Worm (Caenorhabditis elegans) whole organism, L2 larva: ENCODE results near the gene tag-65.

ENCODE experiments used
- C34F6.9 ChIP-seq: fragments of 150-350 bp; optimal IDR thresholded peaks from 2 replicates; lab custom pipeline; 2014; ENCODE audit warnings: missing biosample characterization, missing genetic modification characterization
- F13H6.1 ChIP-seq: sonication (generic microtip); optimal IDR thresholded peaks from 2 replicates; lab custom pipeline; 2016; ENCODE audit warnings: missing genetic modification characterization, missing compliant biosample characterization
- R02D3.7 ChIP-seq: fragments of 150-350 bp; optimal IDR thresholded peaks from 2 replicates; lab custom pipeline; 2014; ENCODE audit warnings: missing biosample characterization, missing genetic modification characterization
- Y55F3AM.14 ChIP-seq: fragments of 200-800 bp; sonication (Bioruptor generic); optimal IDR thresholded peaks from 2 replicates; lab custom pipeline; 2018; ENCODE audit warnings: mild to moderate bottlenecking, missing genetic modification characterization, missing compliant biosample characterization
- ZK546.5 ChIP-seq: sonication (generic microtip); optimal IDR thresholded peaks from 2 replicates; lab custom pipeline; 2017; ENCODE audit warnings: missing biosample characterization, missing genetic modification characterization
- alr-1 ChIP-seq: fragments of 150-350 bp; optimal IDR thresholded peaks from 2 replicates; lab custom pipeline; 2014; ENCODE audit warnings: missing biosample characterization, missing genetic modification characterization
- aly-2 ChIP-seq: fragments of 150-350 bp; optimal IDR thresholded peaks from 2 replicates; lab custom pipeline; 2014; ENCODE audit warnings: missing biosample characterization, missing genetic modification characterization
- ama-1 ChIP-seq: fragments of 150-350 bp; optimal IDR thresholded peaks from 2 replicates; lab custom pipeline; 2018; ENCODE audit warnings: inconsistent platforms
- blmp-1 ChIP-seq: sonication (generic microtip); optimal IDR thresholded peaks from 2 replicates; lab custom pipeline; 2017; ENCODE audit warnings: missing genetic modification characterization, mild to moderate bottlenecking, missing compliant biosample characterization, antibody characterized with exemption, moderate library complexity; ENCODE audit not compliant: insufficient read depth
- ceh-16 ChIP-seq: fragments of 150-350 bp; optimal IDR thresholded peaks from 2 replicates; lab custom pipeline; 2014; ENCODE audit warnings: missing biosample characterization, missing genetic modification characterization
- ceh-82 ChIP-seq: fragments of 150-350 bp; optimal IDR thresholded peaks from 2 replicates; lab custom pipeline; 2014; ENCODE audit warnings: missing biosample characterization, missing genetic modification characterization
- crh-2 ChIP-seq: sonication (generic microtip); optimal IDR thresholded peaks from 2 replicates; lab custom pipeline; 2017; ENCODE audit warnings: missing biosample characterization, missing genetic modification characterization
- dmd-4 ChIP-seq: sonication (generic microtip); optimal IDR thresholded peaks from 2 replicates; lab custom pipeline; 2017; ENCODE audit warnings: missing biosample characterization, missing genetic modification characterization
- egl-27 ChIP-seq: sonication (generic microtip); optimal IDR thresholded peaks from 3 replicates; lab custom pipeline; 2017; ENCODE audit warnings: missing biosample characterization, missing genetic modification reagents, missing genetic modification characterization
- elt-1 ChIP-seq: fragments of 150-350 bp; optimal IDR thresholded peaks from 2 replicates; lab custom pipeline; 2014; ENCODE audit warnings: missing biosample characterization, missing genetic modification characterization
- elt-3 ChIP-seq: sonication (generic microtip); optimal IDR thresholded peaks from 2 replicates; lab custom pipeline; 2017; ENCODE audit warnings: missing biosample characterization, missing genetic modification characterization
- fos-1 ChIP-seq: fragments of 150-350 bp; optimal IDR thresholded peaks from 2 replicates; lab custom pipeline; 2014; ENCODE audit warnings: missing biosample characterization, missing genetic modification characterization
- gmeb-1 ChIP-seq: fragments of 150-350 bp; optimal IDR thresholded peaks from 2 replicates; lab custom pipeline; 2014; ENCODE audit warnings: missing biosample characterization, missing genetic modification characterization
- lin-11 ChIP-seq: fragments of 150-350 bp; sonication (generic microtip); optimal IDR thresholded peaks from 2 replicates; lab custom pipeline; 2014; ENCODE audit warnings: missing biosample characterization, missing genetic modification characterization, inconsistent platforms, mixed read lengths
- lin-13 ChIP-seq: fragments of 150-350 bp; optimal IDR thresholded peaks from 2 replicates; lab custom pipeline; 2014; ENCODE audit warnings: missing biosample characterization, missing genetic modification reagents, missing genetic modification characterization
- lin-39 ChIP-seq: fragments of 150-350 bp; optimal IDR thresholded peaks from 2 replicates; lab custom pipeline; 2014; ENCODE audit warnings: missing biosample characterization, missing genetic modification reagents, missing genetic modification characterization
- lsy-2 ChIP-seq, 2 experiments: fragments of 150-350 bp in 1 of 2; sonication (generic microtip) in 1 of 2; optimal IDR thresholded peaks; 2 replicates each; lab custom pipeline; 2014 to 2017; ENCODE audit warnings: missing biosample characterization in 2 of 2, missing genetic modification characterization in 2 of 2
- mab-5 ChIP-seq: fragments of 150-350 bp; optimal IDR thresholded peaks from 2 replicates; lab custom pipeline; 2014; ENCODE audit warnings: missing biosample characterization, missing genetic modification characterization
- mbf-1 ChIP-seq: sonication (generic microtip); optimal IDR thresholded peaks from 2 replicates; lab custom pipeline; 2017; ENCODE audit warnings: missing biosample characterization, missing genetic modification characterization
- mdl-1 ChIP-seq, 2 experiments: fragments of 150-350 bp in 1 of 2; sonication (generic microtip) in 1 of 2; optimal IDR thresholded peaks; 2 replicates each; lab custom pipeline; 2017; ENCODE audit warnings: missing biosample characterization in 2 of 2, missing genetic modification characterization in 2 of 2
- nhr-10 ChIP-seq: sonication (generic microtip); optimal IDR thresholded peaks from 2 replicates; lab custom pipeline; 2017; ENCODE audit warnings: missing biosample characterization, missing genetic modification characterization
- nhr-11 ChIP-seq: fragments of 150-350 bp; optimal IDR thresholded peaks from 2 replicates; lab custom pipeline; 2014; ENCODE audit warnings: missing biosample characterization, missing genetic modification characterization
- nhr-12 ChIP-seq: fragments of 150-350 bp; optimal IDR thresholded peaks from 2 replicates; lab custom pipeline; 2014; ENCODE audit warnings: missing biosample characterization, missing genetic modification characterization
- nhr-129 ChIP-seq: fragments of 150-350 bp; optimal IDR thresholded peaks from 2 replicates; lab custom pipeline; 2014; ENCODE audit warnings: missing biosample characterization, missing genetic modification characterization
- nhr-21 ChIP-seq: fragments of 150-350 bp; optimal IDR thresholded peaks from 2 replicates; lab custom pipeline; 2014; ENCODE audit warnings: missing biosample characterization, missing genetic modification characterization
- nhr-23 ChIP-seq: fragments of 150-350 bp; optimal IDR thresholded peaks from 2 replicates; lab custom pipeline; 2014; ENCODE audit warnings: missing biosample characterization, missing genetic modification reagents, missing genetic modification characterization
- nhr-237 ChIP-seq: fragments of 150-350 bp; optimal IDR thresholded peaks from 2 replicates; lab custom pipeline; 2014; ENCODE audit warnings: missing biosample characterization, missing genetic modification characterization
- nhr-25 ChIP-seq: fragments of 150-350 bp; sonication (generic microtip); optimal IDR thresholded peaks from 3 replicates; lab custom pipeline; 2014; ENCODE audit warnings: missing biosample characterization, missing genetic modification characterization
- nhr-6 ChIP-seq: fragments of 150-350 bp; optimal IDR thresholded peaks from 2 replicates; lab custom pipeline; 2014; ENCODE audit warnings: missing biosample characterization, missing genetic modification characterization
- nhr-77 ChIP-seq: fragments of 150-350 bp; optimal IDR thresholded peaks from 2 replicates; lab custom pipeline; 2014; ENCODE audit warnings: missing biosample characterization, missing genetic modification characterization
- peb-1 ChIP-seq: fragments of 150-350 bp; optimal IDR thresholded peaks from 2 replicates; lab custom pipeline; 2014; ENCODE audit warnings: missing biosample characterization, missing genetic modification characterization
- sem-4 ChIP-seq: fragments of 150-350 bp; optimal IDR thresholded peaks from 2 replicates; lab custom pipeline; 2014; ENCODE audit warnings: missing biosample characterization, missing genetic modification reagents, missing genetic modification characterization
- skn-1 ChIP-seq: sonication (generic microtip); optimal IDR thresholded peaks from 2 replicates; lab custom pipeline; 2017; ENCODE audit warnings: missing biosample characterization, missing genetic modification characterization
- sma-3 ChIP-seq: sonication (generic microtip); optimal IDR thresholded peaks from 2 replicates; lab custom pipeline; 2016; ENCODE audit warnings: missing genetic modification reagents, missing genetic modification characterization, missing compliant biosample characterization
- sma-9 ChIP-seq, 2 experiments: fragments of 150-350 bp in 1 of 2; sonication (generic microtip) in 1 of 2; optimal IDR thresholded peaks; 2 replicates each; lab custom pipeline; 2014 to 2016; ENCODE audit warnings: missing genetic modification characterization in 2 of 2, mild to moderate bottlenecking in 1 of 2, missing biosample characterization in 1 of 2, missing compliant biosample characterization in 1 of 2, missing genetic modification reagents in 1 of 2, moderate library complexity in 1 of 2
- snpc-4 ChIP-seq: fragments of 150-350 bp; optimal IDR thresholded peaks from 2 replicates; lab custom pipeline; 2014; ENCODE audit warnings: missing biosample characterization, missing genetic modification characterization
- unc-39 ChIP-seq: fragments of 150-350 bp; optimal IDR thresholded peaks from 2 replicates; lab custom pipeline; 2014; ENCODE audit warnings: missing biosample characterization, missing genetic modification characterization
- unc-55 ChIP-seq: fragments of 150-350 bp; sonication (generic microtip); optimal IDR thresholded peaks from 3 replicates; lab custom pipeline; 2014; ENCODE audit warnings: missing biosample characterization, missing genetic modification reagents, missing genetic modification characterization
- unc-62 ChIP-seq: fragments of 150-350 bp; optimal IDR thresholded peaks from 2 replicates; lab custom pipeline; 2014; ENCODE audit warnings: missing biosample characterization, missing genetic modification reagents, missing genetic modification characterization
- zag-1 ChIP-seq: fragments of 150-350 bp; optimal IDR thresholded peaks from 2 replicates; lab custom pipeline; 2014; ENCODE audit warnings: missing biosample characterization, missing genetic modification characterization
- ztf-1 ChIP-seq: fragments of 200-800 bp; sonication (Bioruptor generic); conservative IDR thresholded peaks from 2 replicates; pipeline ENCODE4 v1.3.6; 2022; ENCODE audit warnings: missing genetic modification characterization, missing compliant biosample characterization
- ztf-11 ChIP-seq: sonication (generic microtip); optimal IDR thresholded peaks from 2 replicates; lab custom pipeline; 2017; ENCODE audit warnings: missing biosample characterization, missing genetic modification characterization
- ztf-4 ChIP-seq: fragments of 150-350 bp; optimal IDR thresholded peaks from 2 replicates; lab custom pipeline; 2014; ENCODE audit warnings: missing biosample characterization, missing genetic modification characterization

The tag-65 gene

ce11 chrV:13657291-13657690 lies 21.1 kb downstream of the tag-65 start (continued):
- TF ChIP-seq aly-2 (no peak), F13H6.1 (tag; lab: Kevin White, UChicago) (peak; percentile 89), nhr-23 (tag; lab: Kevin White, UChicago) (no peak), fos-1 (tag; lab: Kevin White, UChicago) (peak; percentile 69)
- TF ChIP-seq, all 48 proteins: peak for 23

ce11 chrV:13656346-13657254 lies 21.8 kb downstream of the tag-65 start:
- peak in 1 of 2 experiments; percentile 60 for TF ChIP-seq lsy-2 (tag; optimal IDR thresholded peaks at IDR 0.05; lab: Kevin White, UChicago)
- no peak for TF ChIP-seq C34F6.9 (tag; lab: Kevin White, UChicago)
- no peak for TF ChIP-seq aly-2
- TF ChIP-seq alr-1 (tag; lab: Kevin White, UChicago) = peak; percentile 68
- TF ChIP-seq nhr-11 (tag; lab: Kevin White, UChicago) = no peak
- TF ChIP-seq nhr-23 (tag; lab: Kevin White, UChicago) = no peak
- no peak for TF ChIP-seq elt-1 (tag; lab: Kevin White, UChicago)
- TF ChIP-seq fos-1 (tag; lab: Kevin White, UChicago) = peak; percentile 89
- no peak for TF ChIP-seq lin-13 (GFP tag; lab: Kevin White, UChicago)
- no peak for TF ChIP-seq lin-39 (tag; lab: Kevin White, UChicago)
- peak; percentile 43 for TF ChIP-seq skn-1
- TF ChIP-seq nhr-237 (tag; lab: Kevin White, UChicago) = no peak
- no peak for TF ChIP-seq mab-5
- peak; percentile 97 for TF ChIP-seq nhr-21 (tag; lab: Kevin White, UChicago)
- TF ChIP-seq ztf-1 (GFP tag; lab: Robert Waterston, UW) = no peak
- peak; percentile 93 for TF ChIP-seq blmp-1 (tag; lab: Kevin White, UChicago)
- TF ChIP-seq mbf-1 (tag; lab: Kevin White, UChicago) = no peak
- TF ChIP-seq nhr-12 (tag; lab: Kevin White, UChicago) = no peak
- no peak for TF ChIP-seq nhr-6 (tag; lab: Kevin White, UChicago)
- peak; percentile 90 for TF ChIP-seq sma-3 (GFP tag; lab: Kevin White, UChicago)
- TF ChIP-seq lin-11 (tag; lab: Kevin White, UChicago) = no peak
- TF ChIP-seq crh-2 = peak; percentile 65
- no peak for TF ChIP-seq zag-1 (tag; lab: Kevin White, UChicago)
- no peak for TF ChIP-seq elt-3 (tag; lab: Kevin White, UChicago)
- TF ChIP-seq ZK546.5 = no peak
- TF ChIP-seq dmd-4 (tag; lab: Kevin White, UChicago) = no peak
- TF ChIP-seq sem-4 = no peak
- no peak for TF ChIP-seq unc-62 (GFP tag; lab: Kevin White, UChicago)
- TF ChIP-seq nhr-77 (tag; lab: Kevin White, UChicago) = no peak
- TF ChIP-seq snpc-4 = peak; percentile 43
- TF ChIP-seq ztf-4 (tag; lab: Kevin White, UChicago) = peak; percentile 53
- TF ChIP-seq Y55F3AM.14 (GFP tag; lab: Kevin White, UChicago) = peak; percentile 21
- TF ChIP-seq nhr-129 = peak; percentile 75
- no peak for TF ChIP-seq ztf-11 (tag; lab: Kevin White, UChicago)
- no peak for TF ChIP-seq unc-39 (tag; lab: Kevin White, UChicago)
- no peak for TF ChIP-seq nhr-10 (tag; lab: Kevin White, UChicago)
- TF ChIP-seq ceh-16 = no peak
- TF ChIP-seq gmeb-1 (tag; lab: Kevin White, UChicago) = peak; percentile 48
- TF ChIP-seq ceh-82 (tag; lab: Kevin White, UChicago) = no peak
- TF ChIP-seq sma-9 (GFP tag; optimal IDR thresholded peaks at IDR 0.05; lab: Kevin White, UChicago) = peak; percentile 85
- TF ChIP-seq sma-9 (tag; optimal IDR thresholded peaks at IDR 0.05; lab: Kevin White, UChicago) = no peak
- peak; percentile 39 for TF ChIP-seq egl-27 (tag; lab: Kevin White, UChicago)
- TF ChIP-seq unc-55 (GFP tag; lab: Kevin White, UChicago) = no peak
- TF ChIP-seq peb-1 (tag; lab: Kevin White, UChicago) = no peak
- peak; percentile 69 for TF ChIP-seq ama-1
- peak; percentile 90 for TF ChIP-seq nhr-25 (tag; lab: Kevin White, UChicago)
- peak; percentile 83 for TF ChIP-seq F13H6.1 (tag; lab: Kevin White, UChicago)
- TF ChIP-seq R02D3.7 (tag; lab: Kevin White, UChicago) = no peak
- TF ChIP-seq mdl-1 (tag; optimal IDR thresholded peaks at IDR 0.05; lab: Kevin White, UChicago) = peak; percentile 44 to 75
